Fruit fly (Drosophila melanogaster): Measurements from ENCODE around the gene CG7049.

The CG7049 gene

dm6 chr3L:212520-212919 is 36.5 kb upstream of the CG7049 start, which contains the start of the genes thoc7 and Dis3l2 (continued):
- TF ChIP-seq CG31365 (tag; optimal IDR thresholded peaks at IDR 0.05): no peak
- TF ChIP-seq klu (GFP tag; IDR thresholded peaks at IDR 0.05): no peak
- TF ChIP-seq CG17385 (GFP tag; optimal IDR thresholded peaks at IDR 0.05): no peak
- TF ChIP-seq CG1792 (GFP tag; optimal IDR thresholded peaks at IDR 0.05): no peak
- no peak for TF ChIP-seq CG2875 (GFP tag; optimal IDR thresholded peaks at IDR 0.05)
- no peak for TF ChIP-seq Trl (optimal IDR thresholded peaks at IDR 0.05)
- no peak for TF ChIP-seq Trl (GFP tag; optimal IDR thresholded peaks at IDR 0.05)
- TF ChIP-seq bbx (GFP tag; IDR thresholded peaks at IDR 0.05; ENCODE audit: partially characterized antibody): peak; percentile 7; the same call in 1 of the 2 replicates
- no peak for TF ChIP-seq ssp (GFP tag; IDR thresholded peaks at IDR 0.05)
- no peak for TF ChIP-seq HLH4C (GFP tag; IDR thresholded peaks at IDR 0.05; ENCODE audit: partially characterized antibody)
- no peak for TF ChIP-seq Hey (tag; optimal IDR thresholded peaks at IDR 0.05)
- no peak for TF ChIP-seq gem (tag; optimal IDR thresholded peaks at IDR 0.05)
- no peak for TF ChIP-seq H15 (GFP tag; IDR thresholded peaks at IDR 0.05)
- peak; percentile 0 for TF ChIP-seq HmgZ (tag; optimal IDR thresholded peaks at IDR 0.05)
- peak; percentile 10 for TF ChIP-seq CG2116 (GFP tag; optimal IDR thresholded peaks at IDR 0.05)
- no peak for TF ChIP-seq CG33213 (GFP tag; optimal IDR thresholded peaks at IDR 0.05)
- no peak for TF ChIP-seq dati (GFP tag; IDR thresholded peaks at IDR 0.05)
- no peak for TF ChIP-seq br (optimal IDR thresholded peaks at IDR 0.05)
- no peak for TF ChIP-seq CG7372 (GFP tag; IDR thresholded peaks at IDR 0.05)
- no peak for TF ChIP-seq CG8359 (GFP tag; optimal IDR thresholded peaks at IDR 0.05; ENCODE audit: borderline replicate concordance)
- no peak for TF ChIP-seq sqz (GFP tag; optimal IDR thresholded peaks at IDR 0.05)
- no peak for TF ChIP-seq CG14667 (GFP tag; IDR thresholded peaks at IDR 0.05)
- no peak for TF ChIP-seq sc (optimal IDR thresholded peaks at IDR 0.05)
- TF ChIP-seq sc (GFP tag; optimal IDR thresholded peaks at IDR 0.05): no peak
- no peak for TF ChIP-seq Oli (tag; optimal IDR thresholded peaks at IDR 0.05)
- no peak for TF ChIP-seq cwo (GFP tag; optimal IDR thresholded peaks at IDR 0.05)
- no peak for TF ChIP-seq CG8944 (GFP tag; optimal IDR thresholded peaks at IDR 0.05)
- no peak for TF ChIP-seq repo (GFP tag; optimal IDR thresholded peaks at IDR 0.05)
- no peak for TF ChIP-seq Atf6 (GFP tag; IDR thresholded peaks at IDR 0.05)
- peak; percentile 40 for TF ChIP-seq Sin3A (optimal IDR thresholded peaks at IDR 0.05)
- TF ChIP-seq ato (GFP tag; IDR thresholded peaks at IDR 0.05; ENCODE audit: partially characterized antibody): no peak
- TF ChIP-seq CG12659 (GFP tag; optimal IDR thresholded peaks at IDR 0.05): peak; percentile 12
- no peak for TF ChIP-seq Xrp1 (GFP tag; IDR thresholded peaks at IDR 0.05)
- TF ChIP-seq CG33557 (GFP tag; optimal IDR thresholded peaks at IDR 0.05): no peak
- peak; percentile 20; the same call in 1 of the 4 replicates for TF ChIP-seq Dll (GFP tag; IDR thresholded peaks at IDR 0.05; ENCODE audit: partially characterized antibody)
- TF ChIP-seq tna (GFP tag; IDR thresholded peaks at IDR 0.05; ENCODE audit: partially characterized antibody): no peak
- peak; percentile 5 for TF ChIP-seq trem (tag; optimal IDR thresholded peaks at IDR 0.05)
- no peak for TF ChIP-seq CG11723 (GFP tag; optimal IDR thresholded peaks at IDR 0.05)
- TF ChIP-seq CG10267 (tag; optimal IDR thresholded peaks at IDR 0.05): no peak
- TF ChIP-seq CG14860 (GFP tag; IDR thresholded peaks at IDR 0.05; ENCODE audit: partially characterized antibody): no peak
- TF ChIP-seq CG13287 (GFP tag; IDR thresholded peaks at IDR 0.05; ENCODE audit: partially characterized antibody): peak; percentile 42; the same call in 1 of the 2 replicates
- peak; percentile 44 for TF ChIP-seq YL-1 (GFP tag; optimal IDR thresholded peaks at IDR 0.05)
- no peak for TF ChIP-seq wor (GFP tag; IDR thresholded peaks at IDR 0.05)
- TF ChIP-seq CG15601 (tag; optimal IDR thresholded peaks at IDR 0.05): no peak
- TF ChIP-seq pnt (GFP tag; optimal IDR thresholded peaks at IDR 0.05): no peak
- no peak for TF ChIP-seq CG7745 (tag; optimal IDR thresholded peaks at IDR 0.05)
